Worm (Caenorhabditis elegans) whole organism, L2 larva: ENCODE data around the gene C05B5.16.
A peak's percentile ranks its signal among the peaks of the same experiment; 100 is the strongest.
"Not testable (repeated sequence)": the region's sequence is repeated elsewhere in the genome, so short reads cannot be mapped to it uniquely, and the experiment has no call there.

ENCODE experiments used
- F13H6.1 ChIP-seq: sonication (generic microtip); optimal IDR thresholded peaks from 2 replicates; lab custom pipeline; 2016; ENCODE audit warnings: missing genetic modification characterization, missing compliant biosample characterization
- R02D3.7 ChIP-seq: fragments of 150-350 bp; optimal IDR thresholded peaks from 2 replicates; lab custom pipeline; 2014; ENCODE audit warnings: missing biosample characterization, missing genetic modification characterization
- Y55F3AM.14 ChIP-seq: fragments of 200-800 bp; sonication (Bioruptor generic); optimal IDR thresholded peaks from 2 replicates; lab custom pipeline; 2018; ENCODE audit warnings: mild to moderate bottlenecking, missing genetic modification characterization, missing compliant biosample characterization
- ZK546.5 ChIP-seq: sonication (generic microtip); optimal IDR thresholded peaks from 2 replicates; lab custom pipeline; 2017; ENCODE audit warnings: missing biosample characterization, missing genetic modification characterization
- aly-2 ChIP-seq: fragments of 150-350 bp; optimal IDR thresholded peaks from 2 replicates; lab custom pipeline; 2014; ENCODE audit warnings: missing biosample characterization, missing genetic modification characterization
- ama-1 ChIP-seq: fragments of 150-350 bp; optimal IDR thresholded peaks from 2 replicates; lab custom pipeline; 2018; ENCODE audit warnings: inconsistent platforms
- blmp-1 ChIP-seq: sonication (generic microtip); optimal IDR thresholded peaks from 2 replicates; lab custom pipeline; 2017; ENCODE audit warnings: missing genetic modification characterization, mild to moderate bottlenecking, missing compliant biosample characterization, antibody characterized with exemption, moderate library complexity; ENCODE audit not compliant: insufficient read depth
- ceh-16 ChIP-seq: fragments of 150-350 bp; optimal IDR thresholded peaks from 2 replicates; lab custom pipeline; 2014; ENCODE audit warnings: missing biosample characterization, missing genetic modification characterization
- crh-2 ChIP-seq: sonication (generic microtip); optimal IDR thresholded peaks from 2 replicates; lab custom pipeline; 2017; ENCODE audit warnings: missing biosample characterization, missing genetic modification characterization
- dmd-4 ChIP-seq: sonication (generic microtip); optimal IDR thresholded peaks from 2 replicates; lab custom pipeline; 2017; ENCODE audit warnings: missing biosample characterization, missing genetic modification characterization
- elt-3 ChIP-seq: sonication (generic microtip); optimal IDR thresholded peaks from 2 replicates; lab custom pipeline; 2017; ENCODE audit warnings: missing biosample characterization, missing genetic modification characterization
- fos-1 ChIP-seq: fragments of 150-350 bp; optimal IDR thresholded peaks from 2 replicates; lab custom pipeline; 2014; ENCODE audit warnings: missing biosample characterization, missing genetic modification characterization
- gmeb-1 ChIP-seq: fragments of 150-350 bp; optimal IDR thresholded peaks from 2 replicates; lab custom pipeline; 2014; ENCODE audit warnings: missing biosample characterization, missing genetic modification characterization
- lin-13 ChIP-seq: fragments of 150-350 bp; optimal IDR thresholded peaks from 2 replicates; lab custom pipeline; 2014; ENCODE audit warnings: missing biosample characterization, missing genetic modification reagents, missing genetic modification characterization
- lin-39 ChIP-seq: fragments of 150-350 bp; optimal IDR thresholded peaks from 2 replicates; lab custom pipeline; 2014; ENCODE audit warnings: missing biosample characterization, missing genetic modification reagents, missing genetic modification characterization
- lsy-2 ChIP-seq, 2 experiments: fragments of 150-350 bp in 1 of 2; sonication (generic microtip) in 1 of 2; optimal IDR thresholded peaks; 2 replicates each; lab custom pipeline; 2014 to 2017; ENCODE audit warnings: missing biosample characterization in 2 of 2, missing genetic modification characterization in 2 of 2
- mdl-1 ChIP-seq, 2 experiments: fragments of 150-350 bp in 1 of 2; sonication (generic microtip) in 1 of 2; optimal IDR thresholded peaks; 2 replicates each; lab custom pipeline; 2017; ENCODE audit warnings: missing biosample characterization in 2 of 2, missing genetic modification characterization in 2 of 2
- nhr-10 ChIP-seq: sonication (generic microtip); optimal IDR thresholded peaks from 2 replicates; lab custom pipeline; 2017; ENCODE audit warnings: missing biosample characterization, missing genetic modification characterization
- nhr-11 ChIP-seq: fragments of 150-350 bp; optimal IDR thresholded peaks from 2 replicates; lab custom pipeline; 2014; ENCODE audit warnings: missing biosample characterization, missing genetic modification characterization
- nhr-12 ChIP-seq: fragments of 150-350 bp; optimal IDR thresholded peaks from 2 replicates; lab custom pipeline; 2014; ENCODE audit warnings: missing biosample characterization, missing genetic modification characterization
- nhr-129 ChIP-seq: fragments of 150-350 bp; optimal IDR thresholded peaks from 2 replicates; lab custom pipeline; 2014; ENCODE audit warnings: missing biosample characterization, missing genetic modification characterization
- nhr-21 ChIP-seq: fragments of 150-350 bp; optimal IDR thresholded peaks from 2 replicates; lab custom pipeline; 2014; ENCODE audit warnings: missing biosample characterization, missing genetic modification characterization
- nhr-237 ChIP-seq: fragments of 150-350 bp; optimal IDR thresholded peaks from 2 replicates; lab custom pipeline; 2014; ENCODE audit warnings: missing biosample characterization, missing genetic modification characterization
- nhr-6 ChIP-seq: fragments of 150-350 bp; optimal IDR thresholded peaks from 2 replicates; lab custom pipeline; 2014; ENCODE audit warnings: missing biosample characterization, missing genetic modification characterization
- nhr-77 ChIP-seq: fragments of 150-350 bp; optimal IDR thresholded peaks from 2 replicates; lab custom pipeline; 2014; ENCODE audit warnings: missing biosample characterization, missing genetic modification characterization
- sem-4 ChIP-seq: fragments of 150-350 bp; optimal IDR thresholded peaks from 2 replicates; lab custom pipeline; 2014; ENCODE audit warnings: missing biosample characterization, missing genetic modification reagents, missing genetic modification characterization
- skn-1 ChIP-seq: sonication (generic microtip); optimal IDR thresholded peaks from 2 replicates; lab custom pipeline; 2017; ENCODE audit warnings: missing biosample characterization, missing genetic modification characterization
- sma-3 ChIP-seq: sonication (generic microtip); optimal IDR thresholded peaks from 2 replicates; lab custom pipeline; 2016; ENCODE audit warnings: missing genetic modification reagents, missing genetic modification characterization, missing compliant biosample characterization
- snpc-4 ChIP-seq: fragments of 150-350 bp; optimal IDR thresholded peaks from 2 replicates; lab custom pipeline; 2014; ENCODE audit warnings: missing biosample characterization, missing genetic modification characterization
- unc-55 ChIP-seq: fragments of 150-350 bp; sonication (generic microtip); optimal IDR thresholded peaks from 3 replicates; lab custom pipeline; 2014; ENCODE audit warnings: missing biosample characterization, missing genetic modification reagents, missing genetic modification characterization
- unc-62 ChIP-seq: fragments of 150-350 bp; optimal IDR thresholded peaks from 2 replicates; lab custom pipeline; 2014; ENCODE audit warnings: missing biosample characterization, missing genetic modification reagents, missing genetic modification characterization
- zag-1 ChIP-seq: fragments of 150-350 bp; optimal IDR thresholded peaks from 2 replicates; lab custom pipeline; 2014; ENCODE audit warnings: missing biosample characterization, missing genetic modification characterization
- ztf-4 ChIP-seq: fragments of 150-350 bp; optimal IDR thresholded peaks from 2 replicates; lab custom pipeline; 2014; ENCODE audit warnings: missing biosample characterization, missing genetic modification characterization

C05B5.16 gene

ce11 chrIII:10035783-10036182, 23.5 kb downstream of the C05B5.16 start, which contains the start of gene xbx-3:
Gene xbx-3, plus strand, starts transcription at chrIII:10035945.
- TF ChIP-seq unc-55 (GFP tag; lab: Kevin White, UChicago) = no peak
- TF ChIP-seq nhr-21 = peak; percentile 24
- TF ChIP-seq, all 48 proteins: peak for 1

ce11 chrIII:10037150-10037549, 24.9 kb downstream of the C05B5.16 start, which contains the start of gene M04D8.7:
Gene M04D8.7, plus strand, starts transcription at chrIII:10037450.
- TF ChIP-seq nhr-10 (tag; lab: Kevin White, UChicago) (no peak), crh-2 (tag; lab: Kevin White, UChicago) (no peak), unc-62 (GFP tag; lab: Kevin White, UChicago) (no peak), lin-13 (GFP tag; lab: Kevin White, UChicago) (no peak), R02D3.7 (tag; lab: Kevin White, UChicago) (no peak), ama-1 (lab: Kevin White, UChicago) (no peak), F13H6.1 (no peak), unc-55 (GFP tag; lab: Kevin White, UChicago) (no peak), ceh-16 (tag; lab: Kevin White, UChicago) (no peak), lsy-2 (tag; optimal IDR thresholded peaks at IDR 0.05; lab: Kevin White, UChicago) (no peak)

- TF ChIP-seq F13H6.1 = no peak
- TF ChIP-seq gmeb-1 = no peak
- no peak for TF ChIP-seq fos-1 (tag; lab: Kevin White, UChicago)
- TF ChIP-seq sem-4 (tag; lab: Kevin White, UChicago) = no peak
- no peak for TF ChIP-seq nhr-12
- no peak for TF ChIP-seq sma-3 (GFP tag; lab: Kevin White, UChicago)
- TF ChIP-seq crh-2 (tag; lab: Kevin White, UChicago) = no peak
- no peak for TF ChIP-seq dmd-4
- TF ChIP-seq lsy-2 (tag; optimal IDR thresholded peaks at IDR 0.05; lab: Kevin White, UChicago) = no peak
- TF ChIP-seq mdl-1 (tag; optimal IDR thresholded peaks at IDR 0.05; lab: Kevin White, UChicago) = no peak
- TF ChIP-seq nhr-21 = no peak
- no peak for TF ChIP-seq nhr-237 (tag; lab: Kevin White, UChicago)
- no peak for TF ChIP-seq aly-2 (tag; lab: Kevin White, UChicago)
- no peak for TF ChIP-seq lin-39
- TF ChIP-seq unc-62 (GFP tag; lab: Kevin White, UChicago) = no peak
- TF ChIP-seq ZK546.5 (tag; lab: Kevin White, UChicago) = no peak
- no peak for TF ChIP-seq Y55F3AM.14 (GFP tag; lab: Kevin White, UChicago)
- TF ChIP-seq skn-1 (tag; lab: Kevin White, UChicago) = no peak
- no peak for TF ChIP-seq nhr-11 (tag; lab: Kevin White, UChicago)
- no peak for TF ChIP-seq snpc-4 (tag; lab: Kevin White, UChicago)
These were observed 27.8 kb downstream of the C05B5.16 start, which contains the start of gene T16G12.7 for ce11 chrIII:10040013-10040412. Gene T16G12.7, minus strand, starts transcription at chrIII:10040113.

- no peak for TF ChIP-seq snpc-4 (tag; lab: Kevin White, UChicago)
- TF ChIP-seq fos-1 (tag; lab: Kevin White, UChicago) = peak; percentile 94
- no peak for TF ChIP-seq nhr-10 (tag; lab: Kevin White, UChicago)
- no peak for TF ChIP-seq ZK546.5 (tag; lab: Kevin White, UChicago)
These were observed 37.4 kb downstream of the C05B5.16 start, which contains the start of gene T16G12.1 for ce11 chrIII:10049682-10050081. Gene T16G12.1, minus strand, starts transcription at chrIII:10049857.

DNA sequence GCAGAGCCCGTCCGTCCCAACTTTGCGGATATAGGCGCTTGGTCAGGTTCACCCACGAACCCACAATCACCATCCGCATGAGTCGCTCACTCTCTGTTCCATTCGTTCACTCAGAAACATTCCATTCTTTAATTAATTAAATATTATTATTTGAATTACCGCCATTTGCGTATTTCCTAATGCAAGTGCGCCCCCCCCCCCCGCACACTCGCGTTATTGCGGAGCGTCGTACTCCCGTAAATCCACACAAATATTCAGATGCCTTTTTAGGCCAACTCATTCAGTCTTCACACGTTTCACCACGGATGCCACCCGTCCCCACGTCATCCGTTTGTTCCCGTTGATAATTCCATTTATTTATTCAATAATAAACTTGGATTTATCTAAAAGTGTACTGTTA, 38.1 kb downstream of the C05B5.16 start, which contains the start of gene T16G12.3:
T16G12.3 (plus strand) TSS at position 301 of the 400 bp plus-strand sequence.
- not testable (repeated sequence) for TF ChIP-seq elt-3; sma-3 (GFP tag; lab: Kevin White, UChicago); mdl-1 (tag; optimal IDR thresholded peaks at IDR 0.05; lab: Kevin White, UChicago)

DNA sequence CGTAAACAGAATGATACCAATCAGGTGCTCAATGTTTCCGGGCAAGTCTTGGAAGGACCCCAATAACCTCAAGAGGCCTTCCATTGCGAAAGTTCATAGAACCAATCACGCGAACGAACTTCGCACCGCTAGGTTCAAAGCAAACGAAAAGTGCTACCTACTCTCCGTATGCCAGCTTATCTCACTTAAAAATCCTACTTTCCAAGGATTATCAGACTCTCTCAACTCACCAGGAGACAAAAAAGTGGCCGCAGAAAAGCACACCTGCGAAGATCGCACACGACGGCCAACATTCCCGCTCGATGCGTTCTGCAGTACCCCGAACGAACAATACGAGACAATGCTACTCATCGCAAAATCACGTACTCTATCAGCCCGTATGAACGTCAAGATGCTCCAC, 41.1 kb downstream of the C05B5.16 start, which contains the start of gene T16G12.12:
T16G12.12 (plus strand) TSS at position 301 of the 400 bp plus-strand sequence.
- not testable (repeated sequence) for TF ChIP-seq zag-1 (tag; lab: Kevin White, UChicago); lsy-2 (tag; optimal IDR thresholded peaks at IDR 0.05; lab: Kevin White, UChicago); snpc-4 (tag; lab: Kevin White, UChicago)

ce11 chrIII:10056033-10056432, 43.8 kb downstream of the C05B5.16 start, which contains the start of gene T16G12.10:
Gene T16G12.10, minus strand, starts transcription at chrIII:10056133.
- no peak for TF ChIP-seq blmp-1 (tag; lab: Kevin White, UChicago)
- TF ChIP-seq nhr-11 (tag; lab: Kevin White, UChicago) = no peak
- no peak for TF ChIP-seq lin-39
- no peak for TF ChIP-seq nhr-129
- TF ChIP-seq ztf-4 (tag; lab: Kevin White, UChicago) = no peak
- TF ChIP-seq nhr-77 (tag; lab: Kevin White, UChicago) = no peak
- no peak for TF ChIP-seq nhr-6
- no peak for TF ChIP-seq nhr-12
